Worm (Caenorhabditis elegans) whole organism, young adult: ENCODE data around the gene ubxn-4.
A peak's percentile ranks its signal among the peaks of the same experiment; 100 is the strongest.

Experiments
- D2030.7 ChIP-seq: fragments of 200-800 bp; sonication (Bioruptor generic); IDR thresholded peaks from 2 replicates; pipeline ENCODE4 v1.3.6; 2022; ENCODE audit warnings: missing genetic modification reagents, missing genetic modification characterization, missing compliant biosample characterization
- akir-1 ChIP-seq: fragments of 200-800 bp; sonication (Bioruptor generic); optimal IDR thresholded peaks from 2 replicates; lab custom pipeline; 2018; ENCODE audit warnings: mild to moderate bottlenecking, missing genetic modification characterization, moderate library complexity, missing compliant biosample characterization
- ama-1 ChIP-seq, 3 experiments: fragments of 150-350 bp in 1 of 3; sonication (generic microtip) in 2 of 3; optimal IDR thresholded peaks; 2 replicates each; lab custom pipeline; 2014 to 2018; ENCODE audit warnings: missing biosample characterization in 2 of 3, missing genetic modification characterization in 2 of 3, missing genetic modification reagents in 2 of 3
- attf-5 ChIP-seq: fragments of 200-800 bp; sonication (Bioruptor generic); optimal IDR thresholded peaks from 2 replicates; lab custom pipeline; 2018; ENCODE audit warnings: mild to moderate bottlenecking, missing genetic modification characterization, missing compliant biosample characterization
- chd-7 ChIP-seq: sonication (generic microtip); optimal IDR thresholded peaks from 2 replicates; lab custom pipeline; 2016; ENCODE audit warnings: mild to moderate bottlenecking, missing genetic modification characterization, moderate library complexity, missing compliant biosample characterization
- him-1 ChIP-seq: sonication (generic microtip); optimal IDR thresholded peaks from 2 replicates; lab custom pipeline; 2016; ENCODE audit warnings: missing genotype, missing genetic modification reagents, missing genetic modification characterization, missing compliant biosample characterization
- nfya-1 ChIP-seq: sonication (generic microtip); optimal IDR thresholded peaks from 2 replicates; lab custom pipeline; 2017; ENCODE audit warnings: antibody characterized with exemption, missing compliant biosample characterization, missing genetic modification characterization, borderline replicate concordance; ENCODE audit not compliant: insufficient read depth
- pha-4 ChIP-seq: fragments of 150-350 bp; sonication (generic microtip); optimal IDR thresholded peaks from 2 replicates; lab custom pipeline; 2014; ENCODE audit warnings: missing biosample characterization, missing genetic modification reagents, missing genetic modification characterization
- rcor-1 ChIP-seq: fragments of 200-800 bp; sonication (Bioruptor generic); IDR thresholded peaks from 2 replicates; pipeline ENCODE4 v1.3.6; 2022; ENCODE audit warnings: missing genetic modification reagents, missing genetic modification characterization, missing compliant biosample characterization
- sdz-38 ChIP-seq: sonication (generic microtip); optimal IDR thresholded peaks from 2 replicates; lab custom pipeline; 2016; ENCODE audit warnings: missing genotype, missing genetic modification characterization, missing compliant biosample characterization
- sea-2 ChIP-seq: fragments of 200-800 bp; sonication (Bioruptor generic); IDR thresholded peaks from 2 replicates; pipeline ENCODE4 v1.3.6; 2022; ENCODE audit warnings: missing genetic modification characterization, missing compliant biosample characterization
- snpc-4 ChIP-seq, 5 experiments: fragments of 150-350 bp in 1 of 5; sonication (generic microtip) in 4 of 5; optimal IDR thresholded peaks; 2 replicates each; lab custom pipeline; 2014 to 2018; ENCODE audit warnings: missing genetic modification characterization in 5 of 5, missing biosample characterization in 3 of 5, antibody characterized with exemption in 2 of 5, mild to moderate bottlenecking in 2 of 5, missing compliant biosample characterization in 2 of 5, missing genotype in 2 of 5, moderate library complexity in 2 of 5, missing genetic modification reagents in 1 of 5

DNA sequence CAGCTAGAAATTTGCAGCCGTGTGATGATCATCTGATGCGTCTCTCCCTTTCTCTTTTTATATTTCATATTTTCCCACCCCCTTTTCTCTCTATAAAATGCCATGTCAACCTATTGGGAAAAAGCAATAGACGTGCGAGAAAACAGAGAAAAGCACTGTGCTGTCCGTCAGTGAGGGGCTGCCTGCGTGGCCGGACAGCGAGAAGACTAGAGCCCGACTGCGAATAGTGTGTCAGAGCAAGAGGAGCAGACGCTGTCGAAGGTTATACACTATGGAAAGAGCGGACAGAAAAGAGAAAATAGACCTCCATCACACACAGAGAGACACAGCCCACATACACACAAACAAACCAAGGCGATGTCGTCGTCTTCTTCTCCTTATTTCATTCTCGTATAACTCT lies 19.7 kb upstream of the ubxn-4 start:
- TF ChIP-seq attf-5 (GFP tag; lab: Kevin White, UChicago): peak; percentile 84
- no peak for TF ChIP-seq pha-4 (tag; lab: Kevin White, UChicago)
- no peak for TF ChIP-seq him-1 (tag; lab: Kevin White, UChicago)
- no peak for TF ChIP-seq sdz-38 (tag; lab: Kevin White, UChicago)
- TF ChIP-seq snpc-4 (GFP tag; optimal IDR thresholded peaks at IDR 0.05; lab: Kevin White, UChicago): no peak
- peak; percentile 22 to 64 (median 59) for TF ChIP-seq snpc-4 (tag; optimal IDR thresholded peaks at IDR 0.05; lab: Kevin White, UChicago)
- peak; percentile 63 for TF ChIP-seq rcor-1
- TF ChIP-seq akir-1 (GFP tag; lab: Kevin White, UChicago): no peak
- no peak for TF ChIP-seq nfya-1
- peak; percentile 20 for TF ChIP-seq chd-7 (tag; lab: Kevin White, UChicago)
- TF ChIP-seq sea-2: no peak
- TF ChIP-seq ama-1 (optimal IDR thresholded peaks at IDR 0.05; lab: Kevin White, UChicago): no peak
- TF ChIP-seq ama-1 (GFP tag; optimal IDR thresholded peaks at IDR 0.05; lab: Kevin White, UChicago): no peak
- no peak for TF ChIP-seq D2030.7 (GFP tag; lab: Robert Waterston, UW)
